Fruit fly (Drosophila melanogaster): Measurements from ENCODE around the gene CG13058.

The CG13058 gene

DNA sequence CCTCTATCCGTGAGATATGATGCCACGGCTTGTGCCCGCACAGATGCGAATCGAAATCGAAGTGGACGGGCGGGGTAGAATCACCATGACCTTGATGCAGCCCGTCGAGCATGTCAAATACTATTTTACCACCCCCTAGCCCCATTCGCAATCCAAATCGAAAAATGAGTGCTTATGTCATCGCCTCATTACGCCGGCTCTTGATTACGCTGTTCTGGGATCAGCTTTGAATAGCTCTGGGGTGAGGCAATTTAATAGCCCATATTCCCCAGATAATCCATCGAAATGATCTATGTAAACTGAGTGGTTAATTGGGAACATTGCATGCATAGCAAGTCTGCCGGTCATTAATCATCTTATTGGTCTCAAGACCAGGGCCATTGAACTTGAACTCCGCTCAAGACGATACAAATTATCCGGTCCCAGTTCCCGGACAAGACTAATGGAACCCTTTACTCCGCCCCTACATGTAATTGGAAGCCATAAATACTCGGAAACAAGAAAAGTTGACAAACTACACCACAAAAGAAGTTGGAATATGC lies 28.6 kb downstream of the CG13058 start:
- TF ChIP-seq D (optimal IDR thresholded peaks at IDR 0.05) = no peak
- no peak for TF ChIP-seq D (GFP tag; optimal IDR thresholded peaks at IDR 0.05)
- TF ChIP-seq Taf1 (GFP tag; IDR thresholded peaks at IDR 0.05) = no peak
- no peak for TF ChIP-seq Bdp1 (GFP tag; optimal IDR thresholded peaks at IDR 0.05)
- no peak for TF ChIP-seq CG12744 (GFP tag; optimal IDR thresholded peaks at IDR 0.05)
- TF ChIP-seq Nf-YA (GFP tag; IDR thresholded peaks at IDR 0.05) = no peak
- no peak for TF ChIP-seq Aef1 (GFP tag; IDR thresholded peaks at IDR 0.05)
- TF ChIP-seq CG14441 (GFP tag; IDR thresholded peaks at IDR 0.05) = 0 out of 2 replicates have a peak, but pooled peaks have one; percentile 34
- no peak for TF ChIP-seq gfzf (GFP tag; optimal IDR thresholded peaks at IDR 0.05)
- no peak for TF ChIP-seq Bteb2 (GFP tag; optimal IDR thresholded peaks at IDR 0.05)
- TF ChIP-seq CG1024 (GFP tag; IDR thresholded peaks at IDR 0.05) = no peak
- peak in 1 of 2 experiments; percentile 90 for TF ChIP-seq Pdp1 (GFP tag; optimal IDR thresholded peaks at IDR 0.05)
- TF ChIP-seq gro (GFP tag; optimal IDR thresholded peaks at IDR 0.05) = no peak

dm6 chr3L:16357860-16358259 lies 29.2 kb downstream of the CG13058 start:
- TF ChIP-seq row (GFP tag; IDR thresholded peaks at IDR 0.05) (0 out of 3 replicates have a peak, but pooled peaks have one; percentile 20), CG2120 (GFP tag; optimal IDR thresholded peaks at IDR 0.05) (peak; percentile 11), scrt (GFP tag; optimal IDR thresholded peaks at IDR 0.05) (no peak), Med (GFP tag) (peak; percentile 74), Taf1 (GFP tag; IDR thresholded peaks at IDR 0.05) (0 out of 2 replicates have a peak, but pooled peaks have one; percentile 20), Blimp-1 (GFP tag; optimal IDR thresholded peaks at IDR 0.05) (no peak), sens (GFP tag) (peak; percentile 11)

- TF ChIP-seq CG10543 (GFP tag; optimal IDR thresholded peaks at IDR 0.05) = peak; percentile 9
- TF ChIP-seq Sry-δ (GFP tag; optimal IDR thresholded peaks at IDR 0.05) = no peak
- TF ChIP-seq CG14860 (GFP tag; IDR thresholded peaks at IDR 0.05; ENCODE audit: partially characterized antibody) = no peak
- no peak for TF ChIP-seq exex (tag; optimal IDR thresholded peaks at IDR 0.05)
- TF ChIP-seq stwl (tag; optimal IDR thresholded peaks at IDR 0.05) = no peak
- peak; percentile 10 for TF ChIP-seq CG18619 (GFP tag; optimal IDR thresholded peaks at IDR 0.05)
- TF ChIP-seq CG17385 (GFP tag; optimal IDR thresholded peaks at IDR 0.05) = no peak
- TF ChIP-seq Fer3 (tag; optimal IDR thresholded peaks at IDR 0.05) = peak; percentile 6
- no peak for TF ChIP-seq sim (GFP tag; IDR thresholded peaks at IDR 0.05)
- no peak for TF ChIP-seq Ets97D (GFP tag; optimal IDR thresholded peaks at IDR 0.05)
- TF ChIP-seq CG30020 (tag; optimal IDR thresholded peaks at IDR 0.05) = no peak
- TF ChIP-seq CG7271 (tag; optimal IDR thresholded peaks at IDR 0.05) = no peak
- peak; percentile 27 for TF ChIP-seq CG3281 (GFP tag; optimal IDR thresholded peaks at IDR 0.05)
- peak; percentile 34; the same call in 1 of the 2 replicates for TF ChIP-seq CG32532 (GFP tag; IDR thresholded peaks at IDR 0.05)
- TF ChIP-seq CG8765 (GFP tag; IDR thresholded peaks at IDR 0.05) = no peak
- TF ChIP-seq Dek (tag; optimal IDR thresholded peaks at IDR 0.05) = peak; percentile 23
- TF ChIP-seq HLH4C (GFP tag; IDR thresholded peaks at IDR 0.05; ENCODE audit: partially characterized antibody) = no peak
- TF ChIP-seq CG2889 (GFP tag; IDR thresholded peaks at IDR 0.05) = no peak
- TF ChIP-seq gcm (GFP tag; optimal IDR thresholded peaks at IDR 0.05) = no peak
- no peak for TF ChIP-seq otp (GFP tag; IDR thresholded peaks at IDR 0.05)
- no peak for TF ChIP-seq Gsc (GFP tag; IDR thresholded peaks at IDR 0.05)
- TF ChIP-seq Bgb (GFP tag; IDR thresholded peaks at IDR 0.05; ENCODE audit: partially characterized antibody) = peak; percentile 21; the same call in 1 of the 2 replicates
- TF ChIP-seq sug (tag; optimal IDR thresholded peaks at IDR 0.05) = peak; percentile 25
- no peak for TF ChIP-seq danr (GFP tag; IDR thresholded peaks at IDR 0.05)
- peak; percentile 35 for TF ChIP-seq CG34376 (GFP tag; optimal IDR thresholded peaks at IDR 0.05)
- peak; percentile 0 for TF ChIP-seq CG12071 (GFP tag; optimal IDR thresholded peaks at IDR 0.05)
- no peak for TF ChIP-seq pros (GFP tag; optimal IDR thresholded peaks at IDR 0.05)
- TF ChIP-seq CG11085 (GFP tag; IDR thresholded peaks at IDR 0.05) = no peak
- TF ChIP-seq peb (GFP tag; IDR thresholded peaks at IDR 0.05) = no peak
Measured at dm6 chr3L:16359219-16359748, 30.6 kb downstream of the CG13058 start, which contains the start of gene ringer. Gene ringer (minus strand): TSS chr3L:16359428.

All from whole organism, embryonic.